Worm (Caenorhabditis elegans): ENCODE data around the gene C06A1.3.
A peak's percentile ranks its signal among the peaks of the same experiment; 100 is the strongest.

Gene C06A1.3

ce11 chrII:10553377-10554045 is 18.6 kb upstream of the C06A1.3 start (continued):
- TF ChIP-seq egl-43 (GFP tag; IDR thresholded peaks at IDR 0.05) (0 out of 2 replicates have a peak, but pooled peaks have one; percentile 25), tag-97 (GFP tag; IDR thresholded peaks at IDR 0.05) (no peak), dmd-6 (GFP tag; IDR thresholded peaks at IDR 0.05) (no peak), tra-1 (GFP tag; IDR thresholded peaks at IDR 0.05) (no peak), nhr-76 (tag; optimal IDR thresholded peaks at IDR 0.05) (no peak), nhr-77 (tag; optimal IDR thresholded peaks at IDR 0.05) (no peak), Y48G9A.11 (GFP tag; IDR thresholded peaks at IDR 0.05) (no peak), lin-29 (GFP tag; IDR thresholded peaks at IDR 0.05) (no peak), aha-1 (tag) (peak; percentile 85), sdz-12 (GFP tag; optimal IDR thresholded peaks at IDR 0.05) (no peak), nhr-237 (tag; optimal IDR thresholded peaks at IDR 0.05) (no peak), gei-8 (GFP tag; optimal IDR thresholded peaks at IDR 0.05) (no peak), mep-1 (tag; optimal IDR thresholded peaks at IDR 0.05) (no peak), unc-39 (tag; optimal IDR thresholded peaks at IDR 0.05) (no peak), nhr-111 (GFP tag; optimal IDR thresholded peaks at IDR 0.05) (no peak), dve-1 (tag; optimal IDR thresholded peaks at IDR 0.05; ENCODE audit: insufficient read depth) (no peak), snpc-1.2 (GFP tag; IDR thresholded peaks at IDR 0.05) (no peak), spr-1 (tag; optimal IDR thresholded peaks at IDR 0.05) (no peak), nhr-42 (GFP tag; IDR thresholded peaks at IDR 0.05) (no peak), F10B5.3 (tag; optimal IDR thresholded peaks at IDR 0.05) (no peak), lin-1 (GFP tag; IDR thresholded peaks at IDR 0.05) (no peak), nhr-28 (tag; optimal IDR thresholded peaks at IDR 0.05) (no peak), fkh-10 (GFP tag; optimal IDR thresholded peaks at IDR 0.05) (no peak), lir-3 (tag; optimal IDR thresholded peaks at IDR 0.05) (no peak), mdt-29 (GFP tag; IDR thresholded peaks at IDR 0.05) (peak; percentile 34; the same call in 1 of the 2 replicates), saeg-2 (GFP tag; IDR thresholded peaks at IDR 0.05) (no peak), nhr-10 (tag; optimal IDR thresholded peaks at IDR 0.05) (no peak), madf-9 (GFP tag; conservative IDR thresholded peaks at IDR 0.05) (0 out of 2 replicates have a peak, but pooled peaks have one; percentile 24), Y75B8A.6 (GFP tag; IDR thresholded peaks at IDR 0.05) (no peak), zip-11 (GFP tag; IDR thresholded peaks at IDR 0.05) (no peak), nhr-102 (tag; optimal IDR thresholded peaks at IDR 0.05) (no peak), vab-7 (GFP tag; IDR thresholded peaks at IDR 0.05) (no peak), ces-1 (GFP tag; optimal IDR thresholded peaks at IDR 0.05) (no peak), dmd-8 (GFP tag; IDR thresholded peaks at IDR 0.05) (no peak), ZK546.5 (tag; optimal IDR thresholded peaks at IDR 0.05) (no peak), duxl-1 (tag; optimal IDR thresholded peaks at IDR 0.05; ENCODE audit: poor library complexity) (no peak), pha-4 (GFP tag; IDR thresholded peaks at IDR 0.05) (no peak; the same call in 1 of the 2 replicates), pha-4 (tag; optimal IDR thresholded peaks at IDR 0.05) (no peak), F44E2.7 (GFP tag; IDR thresholded peaks at IDR 0.05) (no peak), mes-2 (tag; optimal IDR thresholded peaks at IDR 0.05; ENCODE audit: poor library complexity, severe bottlenecking) (no peak), F26F4.8 (GFP tag; conservative IDR thresholded peaks at IDR 0.05) (no peak), Y105C5A.15 (GFP tag; IDR thresholded peaks at IDR 0.05) (no peak), F49E8.2 (tag; optimal IDR thresholded peaks at IDR 0.05; ENCODE audit: borderline replicate concordance) (no peak), ctbp-1 (GFP tag; IDR thresholded peaks at IDR 0.05) (0 out of 2 replicates have a peak, but pooled peaks have one; percentile 7), aly-2 (tag; optimal IDR thresholded peaks at IDR 0.05) (no peak), mxl-2 (GFP tag; conservative IDR thresholded peaks at IDR 0.05) (no peak), D1046.2 (GFP tag; IDR thresholded peaks at IDR 0.05) (peak; percentile 81; the same call in 1 of the 2 replicates), nhr-6 (tag; optimal IDR thresholded peaks at IDR 0.05) (no peak), skn-1 (tag; optimal IDR thresholded peaks at IDR 0.05) (no peak), php-3 (GFP tag; IDR thresholded peaks at IDR 0.05) (no peak; the same call in 1 of the 2 replicates), lsy-2 (tag; optimal IDR thresholded peaks at IDR 0.05) (peak in 1 of 2 experiments; percentile 43)

All from whole organism, L4 larva.